Worm (Caenorhabditis elegans) whole organism, L4 larva: Measurements from ENCODE around the gene pgp-10.

Experiments
- Y5F2A.4 ChIP-seq: fragments of 200-800 bp; sonication (Bioruptor generic); optimal IDR thresholded peaks from 2 replicates; lab custom pipeline; 2018; ENCODE audit warnings: mild to moderate bottlenecking, missing genetic modification characterization, missing compliant biosample characterization
- fkh-10 ChIP-seq: fragments of 150-350 bp; optimal IDR thresholded peaks from 2 replicates; lab custom pipeline; 2014; ENCODE audit warnings: missing biosample characterization, missing genetic modification reagents, missing genetic modification characterization
- lsy-2 ChIP-seq, 2 experiments: fragments of 150-350 bp in 1 of 2; sonication (generic microtip) in 1 of 2; optimal IDR thresholded peaks; 2 replicates each; lab custom pipeline; 2014 to 2017; ENCODE audit warnings: missing biosample characterization in 2 of 2, missing genetic modification characterization in 2 of 2
- nhr-11 ChIP-seq: fragments of 150-350 bp; optimal IDR thresholded peaks from 2 replicates; lab custom pipeline; 2014; ENCODE audit warnings: missing biosample characterization, missing genetic modification characterization
- nhr-25 ChIP-seq: sonication (generic microtip); optimal IDR thresholded peaks from 2 replicates; lab custom pipeline; 2017; ENCODE audit warnings: missing genetic modification characterization, mild to moderate bottlenecking, missing compliant biosample characterization, antibody characterized with exemption, moderate library complexity, borderline replicate concordance; ENCODE audit not compliant: insufficient read depth
- pqm-1 ChIP-seq: sonication (generic microtip); optimal IDR thresholded peaks from 2 replicates; lab custom pipeline; 2017; ENCODE audit warnings: missing biosample characterization, missing genetic modification characterization

- TF ChIP-seq nhr-25 (tag; lab: Kevin White, UChicago) (no peak), lsy-2 (tag; optimal IDR thresholded peaks at IDR 0.05; lab: Kevin White, UChicago) (no peak), Y5F2A.4 (GFP tag; lab: Kevin White, UChicago) (no peak), fkh-10 (GFP tag; lab: Kevin White, UChicago) (no peak), nhr-11 (peak; percentile 6), pqm-1 (tag; lab: Kevin White, UChicago) (no peak)
Measured at ce11 chrX:7210467-7211107, 51.8 kb downstream of the pgp-10 start.
